Fruit fly (Drosophila melanogaster) whole organism, embryonic: ENCODE measurements around the gene Cipc.
A peak's percentile ranks its signal among the peaks of the same experiment; 100 is the strongest.

Experiments
- BEAF-32 ChIP-seq: fragments of 200-800 bp; sonication (Bioruptor generic); optimal IDR thresholded peaks from 3 replicates; lab custom pipeline; 2017; ENCODE audit warnings: missing biosample characterization, missing genetic modification characterization, mild to moderate bottlenecking, moderate library complexity, missing genetic modification reagents
- Blimp-1 ChIP-seq: fragments of 200-800 bp; sonication (Bioruptor generic); optimal IDR thresholded peaks from 3 replicates; lab custom pipeline; 2018; ENCODE audit warnings: missing biosample characterization, missing genetic modification characterization, mild to moderate bottlenecking, moderate library complexity, missing genetic modification reagents
- CG10654 ChIP-seq: fragments of 200-800 bp; sonication (Bioruptor generic); optimal IDR thresholded peaks from 2 replicates; lab custom pipeline; 2016; ENCODE audit warnings: missing biosample characterization, missing genetic modification characterization
- CG10959 ChIP-seq: fragments of 200-800 bp; sonication (Bioruptor generic); IDR thresholded peaks from 2 replicates; pipeline ENCODE4 v1.3.6; 2022; ENCODE audit warnings: missing biosample characterization, missing genetic modification characterization
- CG11085 ChIP-seq: fragments of 200-800 bp; sonication (Bioruptor generic); IDR thresholded peaks from 2 replicates; pipeline ENCODE4 v1.3.6; 2022; ENCODE audit warnings: missing biosample characterization, missing genetic modification characterization
- CG14050 ChIP-seq: fragments of 200-800 bp; sonication (Bioruptor generic); IDR thresholded peaks from 3 replicates; pipeline ENCODE4 v1.3.6; 2022; ENCODE audit warnings: missing biosample characterization, missing genetic modification characterization
- CG15073 ChIP-seq: fragments of 200-800 bp; sonication (Bioruptor generic); optimal IDR thresholded peaks from 2 replicates; lab custom pipeline; 2016; ENCODE audit warnings: missing biosample characterization, missing genetic modification characterization
- CG1602 ChIP-seq: fragments of 200-800 bp; sonication (Bioruptor generic); optimal IDR thresholded peaks from 3 replicates; lab custom pipeline; 2016; ENCODE audit warnings: missing biosample characterization, missing genetic modification characterization
- CG16815 ChIP-seq: fragments of 200-800 bp; sonication (Bioruptor generic); optimal IDR thresholded peaks from 3 replicates; lab custom pipeline; 2017; ENCODE audit warnings: missing biosample characterization, mild to moderate bottlenecking, missing genetic modification characterization
- CG2129 ChIP-seq: fragments of 200-800 bp; sonication (Bioruptor generic); IDR thresholded peaks from 2 replicates; pipeline ENCODE4 v1.3.6; 2022; ENCODE audit warnings: missing biosample characterization, missing genetic modification characterization; ENCODE audit not compliant: partially characterized antibody
- CG2202 ChIP-seq: fragments of 200-800 bp; sonication (Bioruptor generic); optimal IDR thresholded peaks from 2 replicates; lab custom pipeline; 2018; ENCODE audit warnings: missing biosample characterization, mild to moderate bottlenecking, missing genetic modification characterization
- CG32772 ChIP-seq: fragments of 200-800 bp; sonication (Bioruptor generic); IDR thresholded peaks from 2 replicates; pipeline ENCODE4 v1.3.6; 2022; ENCODE audit warnings: missing biosample characterization, missing genetic modification characterization
- CG3726 ChIP-seq: fragments of 200-800 bp; sonication (Bioruptor generic); IDR thresholded peaks from 3 replicates; pipeline ENCODE4, ENCODE4 v1.3.6; 2022; ENCODE audit warnings: missing biosample characterization, missing genetic modification characterization
- CG43689 ChIP-seq: fragments of 200-800 bp; sonication (Bioruptor generic); IDR thresholded peaks from 2 replicates; pipeline ENCODE4 v1.3.6; 2022; ENCODE audit warnings: missing biosample characterization, missing genetic modification characterization
- CG4854 ChIP-seq: fragments of 200-800 bp; sonication (Bioruptor generic); optimal IDR thresholded peaks from 2 replicates; lab custom pipeline; 2016; ENCODE audit warnings: missing biosample characterization, missing genetic modification characterization, inconsistent platforms
- CG7372 ChIP-seq: fragments of 200-800 bp; sonication (Bioruptor generic); IDR thresholded peaks from 2 replicates; pipeline ENCODE4 v1.3.6; 2022; ENCODE audit warnings: missing biosample characterization, missing genetic modification characterization
- CG8089 ChIP-seq: fragments of 200-800 bp; sonication (Bioruptor generic); optimal IDR thresholded peaks from 3 replicates; lab custom pipeline; 2016; ENCODE audit warnings: missing biosample characterization, missing genetic modification characterization
- CG9727 ChIP-seq: fragments of 200-800 bp; sonication (Bioruptor generic); optimal IDR thresholded peaks from 3 replicates; lab custom pipeline; 2017; ENCODE audit warnings: missing biosample characterization, mild to moderate bottlenecking, missing genetic modification characterization
- CHES-1-like ChIP-seq: fragments of 200-800 bp; sonication (Bioruptor generic); optimal IDR thresholded peaks from 2 replicates; lab custom pipeline; 2016; ENCODE audit warnings: missing biosample characterization, missing genetic modification characterization
- Chrac-16 ChIP-seq: fragments of 200-800 bp; sonication (Bioruptor generic); optimal IDR thresholded peaks from 3 replicates; lab custom pipeline; 2016; ENCODE audit warnings: missing biosample characterization, missing genetic modification characterization
- Dip2 ChIP-seq: fragments of 200-800 bp; sonication (Bioruptor generic); IDR thresholded peaks from 2 replicates; pipeline ENCODE4 v1.3.6; 2022; ENCODE audit warnings: missing biosample characterization, missing genetic modification characterization
- Dip3 ChIP-seq: fragments of 200-800 bp; sonication (Bioruptor generic); optimal IDR thresholded peaks from 3 replicates; lab custom pipeline; 2016; ENCODE audit warnings: missing biosample characterization, missing genetic modification characterization
- Doc2 ChIP-seq: fragments of 200-800 bp; sonication (Bioruptor generic); IDR thresholded peaks from 2 replicates; pipeline ENCODE4 v1.3.6; 2022; ENCODE audit warnings: missing biosample characterization, missing genetic modification characterization
- Doc3 ChIP-seq: fragments of 200-800 bp; sonication (Bioruptor generic); IDR thresholded peaks from 3 replicates; pipeline ENCODE4 v1.3.6; 2022; ENCODE audit warnings: missing biosample characterization, missing genetic modification characterization; ENCODE audit not compliant: partially characterized antibody
- E2f1 ChIP-seq: fragments of 200-800 bp; sonication (Bioruptor generic); IDR thresholded peaks from 2 replicates; pipeline ENCODE4 v1.3.6; 2022; ENCODE audit warnings: missing biosample characterization, missing genetic modification characterization
- E2f2 ChIP-seq: fragments of 200-800 bp; sonication (Bioruptor generic); IDR thresholded peaks from 2 replicates; pipeline ENCODE4 v1.3.6; 2022; ENCODE audit warnings: missing biosample characterization, missing genetic modification characterization
- H2.0 ChIP-seq: fragments of 200-800 bp; sonication (Bioruptor generic); IDR thresholded peaks from 2 replicates; pipeline ENCODE4 v1.3.6; 2022; ENCODE audit warnings: missing biosample characterization, missing genetic modification characterization
- Hmr ChIP-seq: fragments of 200-800 bp; sonication (Bioruptor generic); optimal IDR thresholded peaks from 3 replicates; lab custom pipeline; 2017; ENCODE audit warnings: mild to moderate bottlenecking, missing biosample characterization, missing genetic modification reagents, missing genetic modification characterization
- Hr51 ChIP-seq, 2 experiments: fragments of 200-800 bp; sonication (Bioruptor generic); optimal IDR thresholded peaks; 2 replicates in 1 of 2; 3 replicates in 1 of 2; lab custom pipeline; 2016 to 2018; ENCODE audit warnings: missing biosample characterization in 2 of 2, missing genetic modification characterization in 2 of 2, mild to moderate bottlenecking in 1 of 2, moderate library complexity in 1 of 2
- MTF-1 ChIP-seq: fragments of 200-800 bp; sonication (Bioruptor generic); optimal IDR thresholded peaks from 2 replicates; lab custom pipeline; 2018; ENCODE audit warnings: missing biosample characterization, mild to moderate bottlenecking, missing genetic modification characterization, borderline replicate concordance
- Pdp1 ChIP-seq, 2 experiments: fragments of 200-800 bp; sonication (Bioruptor generic); optimal IDR thresholded peaks; 3 replicates each; lab custom pipeline; 2016; ENCODE audit warnings: missing biosample characterization in 2 of 2, missing genetic modification characterization in 2 of 2, mild to moderate bottlenecking in 1 of 2, moderate library complexity in 1 of 2
- Sin3A ChIP-seq: fragments of >200 bp; optimal IDR thresholded peaks from 2 replicates; lab custom pipeline; 2018
- Sry-δ ChIP-seq: fragments of 200-800 bp; sonication (Bioruptor generic); optimal IDR thresholded peaks from 2 replicates; lab custom pipeline; 2016; ENCODE audit warnings: missing biosample characterization, missing genetic modification characterization
- az2 ChIP-seq: fragments of 200-800 bp; sonication (Bioruptor generic); optimal IDR thresholded peaks from 3 replicates; lab custom pipeline; 2016; ENCODE audit warnings: missing biosample characterization, missing genetic modification characterization
- corto ChIP-seq: fragments of 200-800 bp; sonication (Bioruptor generic); optimal IDR thresholded peaks from 2 replicates; lab custom pipeline; 2016; ENCODE audit warnings: missing biosample characterization, mild to moderate bottlenecking, missing genetic modification characterization, moderate library complexity
- crc ChIP-seq: fragments of 200-800 bp; sonication (Bioruptor generic); optimal IDR thresholded peaks from 2 replicates; lab custom pipeline; 2016; ENCODE audit warnings: missing biosample characterization, missing genetic modification characterization
- da ChIP-seq: fragments of 200-800 bp; sonication (Bioruptor generic); optimal IDR thresholded peaks from 2 replicates; lab custom pipeline; 2016; ENCODE audit warnings: missing biosample characterization, missing genetic modification characterization
- emc ChIP-seq: fragments of 200-800 bp; sonication (Bioruptor generic); optimal IDR thresholded peaks from 2 replicates; lab custom pipeline; 2016; ENCODE audit warnings: missing biosample characterization, missing genetic modification characterization
- gce ChIP-seq: fragments of 200-800 bp; sonication (Bioruptor generic); IDR thresholded peaks from 3 replicates; pipeline ENCODE4 v1.3.6; 2022; ENCODE audit warnings: missing biosample characterization, missing genetic modification characterization
- her ChIP-seq: fragments of 200-800 bp; sonication (Bioruptor generic); optimal IDR thresholded peaks from 2 replicates; lab custom pipeline; 2016; ENCODE audit warnings: missing biosample characterization, missing genetic modification characterization
- kah ChIP-seq: fragments of 200-800 bp; sonication (Bioruptor generic); optimal IDR thresholded peaks from 2 replicates; lab custom pipeline; 2018; ENCODE audit warnings: missing biosample characterization, mild to moderate bottlenecking, missing genetic modification characterization
- ken ChIP-seq: fragments of 200-800 bp; sonication (Bioruptor generic); IDR thresholded peaks from 3 replicates; pipeline ENCODE4 v1.3.6; 2022; ENCODE audit warnings: missing biosample characterization, missing genetic modification characterization
- klu ChIP-seq: fragments of 200-800 bp; sonication (Bioruptor generic); IDR thresholded peaks from 2 replicates; pipeline ENCODE4 v1.3.6; 2022; ENCODE audit warnings: missing biosample characterization, missing genetic modification characterization
- lov ChIP-seq, 2 experiments: fragments of 200-800 bp in 1 of 2; fragments of >200 bp in 1 of 2; sonication (Bioruptor generic) in 1 of 2; IDR thresholded peaks in 1 of 2; optimal IDR thresholded peaks in 1 of 2; 2 replicates in 1 of 2; 3 replicates in 1 of 2; pipeline versions ENCODE4 v1.3.6 to Lab custom; 2017 to 2022; ENCODE audit warnings: missing biosample characterization in 1 of 2, missing genetic modification characterization in 1 of 2
- luna ChIP-seq: fragments of 200-800 bp; sonication (Bioruptor generic); optimal IDR thresholded peaks from 2 replicates; lab custom pipeline; 2016; ENCODE audit warnings: missing biosample characterization, missing genetic modification characterization
- p53 ChIP-seq: fragments of 200-800 bp; sonication (Bioruptor generic); optimal IDR thresholded peaks from 2 replicates; lab custom pipeline; 2016; ENCODE audit warnings: missing biosample characterization, missing genetic modification characterization
- salm ChIP-seq: fragments of 200-800 bp; sonication (Bioruptor generic); optimal IDR thresholded peaks from 2 replicates; lab custom pipeline; 2018; ENCODE audit warnings: missing biosample characterization, mild to moderate bottlenecking, missing genetic modification characterization
- sim ChIP-seq: fragments of 200-800 bp; sonication (Bioruptor generic); IDR thresholded peaks from 2 replicates; pipeline ENCODE4 v1.3.6; 2022; ENCODE audit warnings: missing biosample characterization, missing genetic modification characterization
- usp ChIP-seq: fragments of >200 bp; optimal IDR thresholded peaks from 2 replicates; lab custom pipeline; 2017; ENCODE audit warnings: missing biosample characterization, missing genetic modification characterization
- vnd ChIP-seq: fragments of 200-800 bp; sonication (Bioruptor generic); IDR thresholded peaks from 3 replicates; pipeline ENCODE4 v1.3.6; 2022; ENCODE audit warnings: missing biosample characterization, missing genetic modification characterization; ENCODE audit not compliant: partially characterized antibody
- wor ChIP-seq: fragments of 200-800 bp; sonication (Bioruptor generic); IDR thresholded peaks from 2 replicates; pipeline ENCODE4 v1.3.6; 2022; ENCODE audit warnings: missing biosample characterization, missing genetic modification characterization

The Cipc gene

DNA sequence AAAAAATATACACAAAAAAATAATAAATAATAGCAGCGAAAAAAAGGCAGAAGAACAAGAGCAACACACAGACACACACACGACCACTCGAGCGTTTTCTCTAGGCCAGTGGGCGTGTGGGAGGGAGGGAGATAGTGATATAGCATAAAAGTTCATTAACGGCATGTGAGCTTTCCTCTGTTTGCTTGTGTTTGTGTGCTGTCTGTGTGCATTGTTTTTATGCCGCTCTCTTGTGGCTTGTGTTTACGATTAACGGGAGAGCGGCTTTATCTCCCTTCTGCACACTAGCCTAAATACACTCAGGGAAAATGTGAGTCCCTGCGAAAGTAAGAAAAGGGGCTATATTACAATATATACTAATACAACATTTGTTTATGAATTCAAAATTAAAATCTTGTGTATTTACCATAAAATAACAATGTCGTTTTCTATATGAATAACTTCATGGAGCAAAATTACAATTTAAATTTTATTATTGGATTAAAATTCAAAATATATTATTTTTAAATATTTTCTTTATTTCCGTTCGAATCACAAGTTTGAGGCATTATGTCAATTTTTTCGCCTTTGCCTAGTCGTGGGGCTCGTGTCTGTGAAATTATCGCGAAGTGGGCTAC lies 10.9 kb downstream of the Cipc start (continued):
- no peak for TF ChIP-seq CG11085 (GFP tag; lab: Robert Waterston, UW)
- peak; percentile 45 for TF ChIP-seq Chrac-16
- TF ChIP-seq Hr51 (GFP tag; optimal IDR thresholded peaks at IDR 0.05; lab: Kevin White, UChicago), result peak in 1 of 2 experiments; percentile 78
- no peak for TF ChIP-seq gce
- peak; percentile 14 for TF ChIP-seq CG1602 (GFP tag; lab: Kevin White, UChicago)
- no peak for TF ChIP-seq Doc2 (GFP tag; lab: Robert Waterston, UW)
- no peak for TF ChIP-seq CG15073
- no peak for TF ChIP-seq CHES-1-like (GFP tag; lab: Kevin White, UChicago)
- no peak for TF ChIP-seq CG14050 (GFP tag; lab: Robert Waterston, UW)
- TF ChIP-seq emc (GFP tag; lab: Kevin White, UChicago), result no peak
- no peak for TF ChIP-seq vnd (GFP tag; lab: Robert Waterston, UW)
- no peak for TF ChIP-seq sim (GFP tag; lab: Robert Waterston, UW)
- TF ChIP-seq CG8089 (GFP tag; lab: Kevin White, UChicago), result no peak
- TF ChIP-seq BEAF-32 (GFP tag; lab: Kevin White, UChicago), result no peak
- TF ChIP-seq crc (GFP tag; lab: Kevin White, UChicago), result no peak
- no peak for TF ChIP-seq da (GFP tag; lab: Kevin White, UChicago)
- TF ChIP-seq Blimp-1 (GFP tag; lab: Kevin White, UChicago), result peak; percentile 57
- no peak for TF ChIP-seq wor (GFP tag; lab: Robert Waterston, UW)
- no peak for TF ChIP-seq CG16815 (GFP tag; lab: Kevin White, UChicago)
- no peak for TF ChIP-seq Doc3 (GFP tag; lab: Robert Waterston, UW)
- TF ChIP-seq CG10654 (GFP tag; lab: Kevin White, UChicago), result no peak
- no peak for TF ChIP-seq Dip2 (GFP tag; lab: Robert Waterston, UW)
- TF ChIP-seq p53 (GFP tag; lab: Kevin White, UChicago), result no peak
- TF ChIP-seq H2.0, result no peak
- no peak for TF ChIP-seq CG10959 (GFP tag; lab: Robert Waterston, UW)
- TF ChIP-seq klu, result no peak
- TF ChIP-seq Dip3 (GFP tag; lab: Kevin White, UChicago), result no peak
- TF ChIP-seq CG32772 (GFP tag; lab: Robert Waterston, UW), result peak; percentile 41; the same call in 1 of the 2 replicates
- no peak for TF ChIP-seq MTF-1 (GFP tag; lab: Kevin White, UChicago)
- TF ChIP-seq kah (GFP tag; lab: Kevin White, UChicago), result no peak
- TF ChIP-seq Hmr (GFP tag; lab: Kevin White, UChicago), result peak; percentile 73
- no peak for TF ChIP-seq CG2202 (tag; lab: Kevin White, UChicago)
- TF ChIP-seq CG9727, result peak; percentile 59
- TF ChIP-seq CG43689, result no peak
- TF ChIP-seq E2f2, result peak; percentile 29; the same call in 1 of the 2 replicates
- no peak for TF ChIP-seq ken (GFP tag; lab: Robert Waterston, UW)
- peak in 1 of 2 experiments; percentile 6 for TF ChIP-seq Pdp1 (GFP tag; optimal IDR thresholded peaks at IDR 0.05; lab: Kevin White, UChicago)
- no peak for TF ChIP-seq her (GFP tag; lab: Kevin White, UChicago)
- TF ChIP-seq corto (GFP tag; lab: Kevin White, UChicago), result no peak
- TF ChIP-seq E2f1 (GFP tag; lab: Robert Waterston, UW), result peak; percentile 27; the same call in 1 of the 2 replicates
- TF ChIP-seq CG7372 (GFP tag; lab: Robert Waterston, UW), result 0 out of 2 replicates have a peak, but pooled peaks have one; percentile 20
- TF ChIP-seq Sry-δ (GFP tag; lab: Kevin White, UChicago), result no peak
- TF ChIP-seq CG4854, result no peak
- no peak for TF ChIP-seq CG2129
- TF ChIP-seq usp (GFP tag; lab: Kevin White, UChicago), result no peak
- TF ChIP-seq luna (GFP tag; lab: Kevin White, UChicago), result no peak
- TF ChIP-seq Sin3A, result no peak
- no peak for TF ChIP-seq lov (optimal IDR thresholded peaks at IDR 0.05; lab: Kevin White, UChicago)
- no peak for TF ChIP-seq lov (GFP tag; IDR thresholded peaks at IDR 0.05; lab: Robert Waterston, UW)
- TF ChIP-seq az2 (GFP tag; lab: Kevin White, UChicago), result peak; percentile 7
- no peak for TF ChIP-seq salm (tag; lab: Kevin White, UChicago)
- no peak for TF ChIP-seq CG3726 (GFP tag; lab: Robert Waterston, UW)
